Fruit fly (Drosophila melanogaster) whole organism, embryonic: ENCODE data around the gene CG9667.

ENCODE experiments used
- Blimp-1 ChIP-seq: fragments of 200-800 bp; sonication (Bioruptor generic); optimal IDR thresholded peaks from 3 replicates; lab custom pipeline; 2018; ENCODE audit warnings: missing biosample characterization, missing genetic modification characterization, mild to moderate bottlenecking, moderate library complexity, missing genetic modification reagents
- CG11085 ChIP-seq: fragments of 200-800 bp; sonication (Bioruptor generic); IDR thresholded peaks from 2 replicates; pipeline ENCODE4 v1.3.6; 2022; ENCODE audit warnings: missing biosample characterization, missing genetic modification characterization
- CG11398 ChIP-seq: fragments of 200-800 bp; sonication (Bioruptor generic); optimal IDR thresholded peaks from 2 replicates; lab custom pipeline; 2016; ENCODE audit warnings: missing biosample characterization, missing genetic modification characterization
- CG11723 ChIP-seq: fragments of 200-800 bp; sonication (Bioruptor generic); optimal IDR thresholded peaks from 2 replicates; lab custom pipeline; 2017; ENCODE audit warnings: missing biosample characterization, mild to moderate bottlenecking, missing genetic modification characterization
- CG12659 ChIP-seq: fragments of 200-800 bp; sonication (Bioruptor generic); optimal IDR thresholded peaks from 3 replicates; lab custom pipeline; 2017; ENCODE audit warnings: mild to moderate bottlenecking, missing biosample characterization, missing genetic modification reagents, missing genetic modification characterization
- CG13424 ChIP-seq: fragments of 200-800 bp; sonication (Bioruptor generic); optimal IDR thresholded peaks from 2 replicates; lab custom pipeline; 2019; ENCODE audit warnings: missing biosample characterization, mild to moderate bottlenecking, missing genetic modification characterization, moderate library complexity
- CG14014 ChIP-seq: fragments of 200-800 bp; sonication (Bioruptor generic); IDR thresholded peaks from 2 replicates; pipeline ENCODE4 v1.3.6; 2022; ENCODE audit warnings: missing biosample characterization, missing genetic modification characterization
- CG15073 ChIP-seq: fragments of 200-800 bp; sonication (Bioruptor generic); optimal IDR thresholded peaks from 2 replicates; lab custom pipeline; 2016; ENCODE audit warnings: missing biosample characterization, missing genetic modification characterization
- CG15601 ChIP-seq: fragments of 200-800 bp; sonication (Bioruptor generic); optimal IDR thresholded peaks from 3 replicates; lab custom pipeline; 2019; ENCODE audit warnings: missing biosample characterization, mild to moderate bottlenecking, missing genetic modification characterization, moderate library complexity
- CG17328 ChIP-seq: fragments of 200-800 bp; sonication (Bioruptor generic); IDR thresholded peaks from 2 replicates; pipeline ENCODE4 v1.3.6; 2022; ENCODE audit warnings: missing biosample characterization, missing genetic modification characterization
- CG17612 ChIP-seq: fragments of 200-800 bp; sonication (Bioruptor generic); IDR thresholded peaks from 2 replicates; pipeline ENCODE4 v1.3.6; 2022; ENCODE audit warnings: missing biosample characterization, missing genetic modification characterization
- CG2202 ChIP-seq: fragments of 200-800 bp; sonication (Bioruptor generic); optimal IDR thresholded peaks from 2 replicates; lab custom pipeline; 2018; ENCODE audit warnings: missing biosample characterization, mild to moderate bottlenecking, missing genetic modification characterization
- CG4360 ChIP-seq: fragments of 200-800 bp; sonication (Bioruptor generic); IDR thresholded peaks from 2 replicates; pipeline ENCODE4 v1.3.6; 2022; ENCODE audit warnings: missing biosample characterization, missing genetic modification characterization
- CG6765 ChIP-seq: fragments of 200-800 bp; sonication (Bioruptor generic); optimal IDR thresholded peaks from 3 replicates; lab custom pipeline; 2017; ENCODE audit warnings: missing biosample characterization, mild to moderate bottlenecking, missing genetic modification characterization
- CG7271 ChIP-seq: fragments of 200-800 bp; sonication (Bioruptor generic); optimal IDR thresholded peaks from 2 replicates; lab custom pipeline; 2018; ENCODE audit warnings: missing biosample characterization, mild to moderate bottlenecking, missing genetic modification characterization, moderate library complexity
- CG7928 ChIP-seq: fragments of 200-800 bp; sonication (Bioruptor generic); optimal IDR thresholded peaks from 2 replicates; lab custom pipeline; 2017; ENCODE audit warnings: missing biosample characterization, mild to moderate bottlenecking, missing genetic modification characterization
- Dad ChIP-seq: fragments of 200-800 bp; sonication (Bioruptor generic); optimal IDR thresholded peaks from 3 replicates; lab custom pipeline; 2016; ENCODE audit warnings: missing biosample characterization, missing genetic modification characterization
- Ets65A ChIP-seq: fragments of 200-800 bp; sonication (Bioruptor generic); peaks from one replicate; lab custom pipeline; 2016; ENCODE audit warnings: missing biosample characterization, missing genetic modification characterization
- Ets97D ChIP-seq: fragments of 200-800 bp; sonication (Bioruptor generic); optimal IDR thresholded peaks from 3 replicates; lab custom pipeline; 2016; ENCODE audit warnings: missing biosample characterization, missing genetic modification characterization
- Hmr ChIP-seq: fragments of 200-800 bp; sonication (Bioruptor generic); optimal IDR thresholded peaks from 3 replicates; lab custom pipeline; 2017; ENCODE audit warnings: mild to moderate bottlenecking, missing biosample characterization, missing genetic modification reagents, missing genetic modification characterization
- Hr78 ChIP-seq, 2 experiments: fragments of 200-800 bp in 1 of 2; fragments of >200 bp in 1 of 2; sonication (Bioruptor generic) in 1 of 2; optimal IDR thresholded peaks; 2 replicates each; lab custom pipeline; 2017 to 2019; ENCODE audit warnings: missing biosample characterization in 2 of 2, missing genetic modification characterization in 2 of 2, mild to moderate bottlenecking in 1 of 2, moderate library complexity in 1 of 2
- NfI ChIP-seq: fragments of 200-800 bp; sonication (Bioruptor generic); optimal IDR thresholded peaks from 3 replicates; lab custom pipeline; 2018; ENCODE audit warnings: missing biosample characterization, mild to moderate bottlenecking, missing genetic modification characterization, moderate library complexity
- Pdp1 ChIP-seq, 2 experiments: fragments of 200-800 bp; sonication (Bioruptor generic); optimal IDR thresholded peaks; 3 replicates each; lab custom pipeline; 2016; ENCODE audit warnings: missing biosample characterization in 2 of 2, missing genetic modification characterization in 2 of 2, mild to moderate bottlenecking in 1 of 2, moderate library complexity in 1 of 2
- Ravus ChIP-seq: fragments of 200-800 bp; sonication (Bioruptor generic); IDR thresholded peaks from 2 replicates; pipeline ENCODE4 v1.3.6; 2022; ENCODE audit warnings: missing biosample characterization, missing genetic modification characterization
- Sox102F ChIP-seq: fragments of 200-800 bp; sonication (Bioruptor generic); optimal IDR thresholded peaks from 2 replicates; lab custom pipeline; 2018; ENCODE audit warnings: missing biosample characterization, mild to moderate bottlenecking, missing genetic modification characterization, moderate library complexity
- Vsx1 ChIP-seq: fragments of 200-800 bp; sonication (Bioruptor generic); optimal IDR thresholded peaks from 2 replicates; lab custom pipeline; 2017; ENCODE audit warnings: missing biosample characterization, mild to moderate bottlenecking, missing genetic modification characterization, missing genetic modification reagents
- chm ChIP-seq: fragments of 200-800 bp; sonication (Bioruptor generic); IDR thresholded peaks from 2 replicates; pipeline ENCODE4 v1.3.6; 2022; ENCODE audit warnings: missing biosample characterization, missing genetic modification characterization
- corto ChIP-seq: fragments of 200-800 bp; sonication (Bioruptor generic); optimal IDR thresholded peaks from 2 replicates; lab custom pipeline; 2016; ENCODE audit warnings: missing biosample characterization, mild to moderate bottlenecking, missing genetic modification characterization, moderate library complexity
- disco-r ChIP-seq: fragments of 200-800 bp; sonication (Bioruptor generic); optimal IDR thresholded peaks from 2 replicates; lab custom pipeline; 2016; ENCODE audit warnings: missing biosample characterization, missing genetic modification characterization
- dysf ChIP-seq: fragments of 200-800 bp; sonication (Bioruptor generic); IDR thresholded peaks from 3 replicates; pipeline ENCODE4 v1.3.6; 2022; ENCODE audit warnings: missing biosample characterization, missing genetic modification characterization
- fd102C ChIP-seq: fragments of 200-800 bp; sonication (Bioruptor generic); optimal IDR thresholded peaks from 2 replicates; lab custom pipeline; 2018; ENCODE audit warnings: missing biosample characterization, mild to moderate bottlenecking, missing genetic modification characterization, moderate library complexity
- kah ChIP-seq: fragments of 200-800 bp; sonication (Bioruptor generic); optimal IDR thresholded peaks from 2 replicates; lab custom pipeline; 2018; ENCODE audit warnings: missing biosample characterization, mild to moderate bottlenecking, missing genetic modification characterization
- knrl ChIP-seq: fragments of 200-800 bp; sonication (Bioruptor generic); IDR thresholded peaks from 3 replicates; pipeline ENCODE4 v1.3.6; 2022; ENCODE audit warnings: missing biosample characterization, missing genetic modification characterization; ENCODE audit not compliant: partially characterized antibody
- mam ChIP-seq: fragments of 200-800 bp; sonication (Bioruptor generic); optimal IDR thresholded peaks from 3 replicates; lab custom pipeline; 2016; ENCODE audit warnings: missing biosample characterization, missing genetic modification characterization
- org-1 ChIP-seq: fragments of 200-800 bp; sonication (Bioruptor generic); optimal IDR thresholded peaks from 2 replicates; lab custom pipeline; 2017; ENCODE audit warnings: missing biosample characterization, missing genetic modification characterization
- pita ChIP-seq: fragments of 200-800 bp; sonication (Bioruptor generic); optimal IDR thresholded peaks from 2 replicates; lab custom pipeline; 2017; ENCODE audit warnings: missing biosample characterization, mild to moderate bottlenecking, missing genetic modification characterization
- pnt ChIP-seq: fragments of 200-800 bp; sonication (Bioruptor generic); optimal IDR thresholded peaks from 3 replicates; lab custom pipeline; 2016; ENCODE audit warnings: missing biosample characterization, missing genetic modification characterization
- pum ChIP-seq: fragments of 200-800 bp; sonication (Bioruptor generic); optimal IDR thresholded peaks from 2 replicates; lab custom pipeline; 2016; ENCODE audit warnings: missing biosample characterization, missing genetic modification characterization
- sens ChIP-seq: fragments of 200-800 bp; sonication (Bioruptor generic); peaks from one replicate; lab custom pipeline; 2016; ENCODE audit warnings: missing biosample characterization, missing genetic modification characterization
- slbo ChIP-seq: fragments of 200-800 bp; sonication (Bioruptor generic); IDR thresholded peaks from 2 replicates; pipeline ENCODE4 v1.3.6; 2022; ENCODE audit warnings: missing biosample characterization, missing genetic modification characterization
- sqz ChIP-seq: fragments of 200-800 bp; sonication (Bioruptor generic); optimal IDR thresholded peaks from 3 replicates; lab custom pipeline; 2018; ENCODE audit warnings: missing biosample characterization, mild to moderate bottlenecking, missing genetic modification characterization
- vvl ChIP-seq: fragments of 200-800 bp; sonication (Bioruptor generic); IDR thresholded peaks from 2 replicates; pipeline ENCODE4 v1.3.6; 2022; ENCODE audit warnings: missing biosample characterization, missing genetic modification characterization
- wdn ChIP-seq: fragments of 200-800 bp; sonication (Bioruptor generic); IDR thresholded peaks from 2 replicates; pipeline ENCODE4 v1.3.6; 2022; ENCODE audit warnings: missing biosample characterization, missing genetic modification characterization

CG9667 gene

dm6 chr3R:8155735-8156670 lies 29.8 kb upstream of the CG9667 start (continued):
- TF ChIP-seq fd102C (GFP tag; lab: Kevin White, UChicago), result no peak
- no peak for TF ChIP-seq pita
- TF ChIP-seq org-1 (GFP tag; lab: Kevin White, UChicago), result peak; percentile 36
- TF ChIP-seq NfI (GFP tag; lab: Kevin White, UChicago), result no peak
- no peak for TF ChIP-seq knrl
- peak; percentile 26 for TF ChIP-seq Blimp-1 (GFP tag; lab: Kevin White, UChicago)
- TF ChIP-seq pum (GFP tag; lab: Kevin White, UChicago), result no peak
- TF ChIP-seq Pdp1 (GFP tag; optimal IDR thresholded peaks at IDR 0.05; lab: Kevin White, UChicago), result no peak
- TF ChIP-seq dysf, result no peak
- TF ChIP-seq corto (GFP tag; lab: Kevin White, UChicago), result no peak
- TF ChIP-seq CG12659 (GFP tag; lab: Kevin White, UChicago), result no peak
- TF ChIP-seq kah (GFP tag; lab: Kevin White, UChicago), result no peak
- TF ChIP-seq Dad (GFP tag; lab: Kevin White, UChicago), result no peak
- peak; percentile 52; the same call in 1 of the 2 replicates for TF ChIP-seq vvl (GFP tag; lab: Robert Waterston, UW)
- TF ChIP-seq CG11085 (GFP tag; lab: Robert Waterston, UW), result no peak
- TF ChIP-seq sqz, result no peak
- TF ChIP-seq CG4360 (GFP tag; lab: Robert Waterston, UW), result no peak
- TF ChIP-seq CG7928 (GFP tag; lab: Kevin White, UChicago), result no peak
- no peak for TF ChIP-seq CG6765 (GFP tag; lab: Kevin White, UChicago)
- TF ChIP-seq Vsx1 (GFP tag; lab: Kevin White, UChicago), result peak; percentile 14
- TF ChIP-seq CG14014, result 0 out of 2 replicates have a peak, but pooled peaks have one; percentile 16
- TF ChIP-seq disco-r, result no peak
- TF ChIP-seq CG13424 (tag; lab: Kevin White, UChicago), result peak; percentile 32
- peak; percentile 40 for TF ChIP-seq Sox102F (GFP tag; lab: Kevin White, UChicago)
- TF ChIP-seq slbo (GFP tag; lab: Robert Waterston, UW), result no peak
- no peak for TF ChIP-seq CG17328 (GFP tag; lab: Robert Waterston, UW)
- TF ChIP-seq CG15601 (tag; lab: Kevin White, UChicago), result peak; percentile 13
- no peak for TF ChIP-seq pnt (GFP tag; lab: Kevin White, UChicago)
- TF ChIP-seq Hr78 (GFP tag; optimal IDR thresholded peaks at IDR 0.05; lab: Kevin White, UChicago), result peak in 1 of 2 experiments; percentile 41
- no peak for TF ChIP-seq CG7271 (tag; lab: Kevin White, UChicago)
- TF ChIP-seq CG17612, result no peak
- TF ChIP-seq wdn (GFP tag; lab: Robert Waterston, UW), result no peak
- TF ChIP-seq Ravus (GFP tag; lab: Robert Waterston, UW), result no peak
- no peak for TF ChIP-seq mam (GFP tag; lab: Kevin White, UChicago)
- no peak for TF ChIP-seq Ets97D (GFP tag; lab: Kevin White, UChicago)
- TF ChIP-seq CG2202 (tag; lab: Kevin White, UChicago), result peak; percentile 32
- peak; percentile 29 for TF ChIP-seq Hmr (GFP tag; lab: Kevin White, UChicago)
- no peak for TF ChIP-seq CG11398 (GFP tag; lab: Kevin White, UChicago)
- peak; percentile 64 for TF ChIP-seq sens (GFP tag; lab: Kevin White, UChicago)
- no peak for TF ChIP-seq CG11723
- peak; percentile 4 for TF ChIP-seq Ets65A (GFP tag; lab: Kevin White, UChicago)
- TF ChIP-seq chm (GFP tag; lab: Robert Waterston, UW), result no peak
- no peak for TF ChIP-seq CG15073 (GFP tag; lab: Kevin White, UChicago)
- TF ChIP-seq, all 482 proteins: peak for 56
